Worm (Caenorhabditis elegans): ENCODE results near the gene ttr-41.

DNA sequence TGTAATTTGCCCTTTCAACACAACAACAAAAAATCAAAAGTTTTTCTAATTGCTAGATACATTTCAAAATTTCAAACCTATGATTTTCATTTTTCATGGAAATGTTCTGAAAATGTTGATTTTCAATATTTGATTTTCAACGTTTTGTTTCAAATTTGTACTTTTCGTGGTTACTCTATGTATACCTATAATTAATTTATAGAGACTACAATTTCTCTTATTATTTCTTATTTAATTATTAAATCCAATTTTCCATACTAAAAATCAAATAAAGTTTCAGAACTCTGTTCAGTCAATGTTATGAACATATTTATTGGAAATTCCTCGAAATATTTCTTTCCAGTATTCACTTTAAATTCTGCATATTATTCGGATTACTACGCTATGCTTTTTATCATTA is 40.7 kb downstream of the ttr-41 start, which contains the start of gene sre-39:
- TF ChIP-seq ceh-82 (tag; optimal IDR thresholded peaks at IDR 0.05) (no peak), dmd-4 (tag; optimal IDR thresholded peaks at IDR 0.05) (no peak)
